Fruit fly (Drosophila melanogaster) whole organism, embryonic: ENCODE results near the gene Pop2.

Experiments
- Atf-2 ChIP-seq: fragments of 200-800 bp; sonication (Bioruptor generic); optimal IDR thresholded peaks from 2 replicates; lab custom pipeline; 2016; ENCODE audit warnings: missing biosample characterization, missing genetic modification characterization
- Atf3 ChIP-seq: fragments of 200-800 bp; sonication (Bioruptor generic); optimal IDR thresholded peaks from 3 replicates; lab custom pipeline; 2016; ENCODE audit warnings: missing biosample characterization, missing genetic modification characterization
- Atf6 ChIP-seq: fragments of 200-800 bp; sonication (Bioruptor generic); IDR thresholded peaks from 2 replicates; pipeline ENCODE4 v1.3.6; 2022; ENCODE audit warnings: missing biosample characterization, missing genetic modification characterization
- B-H1 ChIP-seq: fragments of 200-800 bp; sonication (Bioruptor generic); IDR thresholded peaks from 3 replicates; pipeline ENCODE4 v1.3.6; 2022; ENCODE audit warnings: missing biosample characterization, missing genetic modification characterization
- B-H2 ChIP-seq: fragments of 200-800 bp; sonication (Bioruptor generic); optimal IDR thresholded peaks from 2 replicates; lab custom pipeline; 2018; ENCODE audit warnings: missing biosample characterization, mild to moderate bottlenecking, missing genetic modification characterization
- CG10209 ChIP-seq: fragments of 200-800 bp; sonication (Bioruptor generic); optimal IDR thresholded peaks from 3 replicates; lab custom pipeline; 2017; ENCODE audit warnings: missing biosample characterization, mild to moderate bottlenecking, missing genetic modification characterization, missing genetic modification reagents
- CG10274 ChIP-seq: fragments of 200-800 bp; sonication (Bioruptor generic); optimal IDR thresholded peaks from 3 replicates; lab custom pipeline; 2017; ENCODE audit warnings: missing biosample characterization, mild to moderate bottlenecking, missing genetic modification characterization
- CG10654 ChIP-seq: fragments of 200-800 bp; sonication (Bioruptor generic); optimal IDR thresholded peaks from 2 replicates; lab custom pipeline; 2016; ENCODE audit warnings: missing biosample characterization, missing genetic modification characterization
- CG11247 ChIP-seq: fragments of 200-800 bp; sonication (Bioruptor generic); IDR thresholded peaks from 2 replicates; pipeline ENCODE4 v1.3.6; 2022; ENCODE audit warnings: missing biosample characterization, missing genetic modification characterization
- CG11398 ChIP-seq: fragments of 200-800 bp; sonication (Bioruptor generic); optimal IDR thresholded peaks from 2 replicates; lab custom pipeline; 2016; ENCODE audit warnings: missing biosample characterization, missing genetic modification characterization
- CG12299 ChIP-seq: fragments of 200-800 bp; sonication (Bioruptor generic); optimal IDR thresholded peaks from 2 replicates; lab custom pipeline; 2018; ENCODE audit warnings: missing biosample characterization, mild to moderate bottlenecking, missing genetic modification characterization
- CG12659 ChIP-seq: fragments of 200-800 bp; sonication (Bioruptor generic); optimal IDR thresholded peaks from 3 replicates; lab custom pipeline; 2017; ENCODE audit warnings: mild to moderate bottlenecking, missing biosample characterization, missing genetic modification reagents, missing genetic modification characterization
- CG13894 ChIP-seq: fragments of 200-800 bp; sonication (Bioruptor generic); optimal IDR thresholded peaks from 3 replicates; lab custom pipeline; 2018; ENCODE audit warnings: missing biosample characterization, mild to moderate bottlenecking, missing genetic modification characterization, moderate library complexity
- CG14014 ChIP-seq: fragments of 200-800 bp; sonication (Bioruptor generic); IDR thresholded peaks from 2 replicates; pipeline ENCODE4 v1.3.6; 2022; ENCODE audit warnings: missing biosample characterization, missing genetic modification characterization
- CG14860 ChIP-seq: fragments of 200-800 bp; sonication (Bioruptor generic); IDR thresholded peaks from 3 replicates; pipeline ENCODE4 v1.3.6; 2022; ENCODE audit warnings: missing biosample characterization, missing genetic modification characterization; ENCODE audit not compliant: partially characterized antibody
- CG30403 ChIP-seq: fragments of 200-800 bp; sonication (Bioruptor generic); optimal IDR thresholded peaks from 3 replicates; lab custom pipeline; 2016; ENCODE audit warnings: missing biosample characterization, missing genetic modification characterization
- CG3847 ChIP-seq: fragments of 200-800 bp; sonication (Bioruptor generic); IDR thresholded peaks from 2 replicates; pipeline ENCODE4 v1.3.6; 2022; ENCODE audit warnings: missing biosample characterization, missing genetic modification characterization
- CG4820 ChIP-seq: fragments of 200-800 bp; sonication (Bioruptor generic); optimal IDR thresholded peaks from 3 replicates; lab custom pipeline; 2016; ENCODE audit warnings: missing biosample characterization, missing genetic modification characterization
- CG6791 ChIP-seq: fragments of 200-800 bp; sonication (Bioruptor generic); IDR thresholded peaks from 3 replicates; pipeline ENCODE4 v1.3.6; 2022; ENCODE audit warnings: missing biosample characterization, missing genetic modification characterization; ENCODE audit not compliant: partially characterized antibody
- CG7745 ChIP-seq: fragments of 200-800 bp; sonication (Bioruptor generic); optimal IDR thresholded peaks from 2 replicates; lab custom pipeline; 2018; ENCODE audit warnings: missing biosample characterization, mild to moderate bottlenecking, missing genetic modification characterization, moderate library complexity
- CG8089 ChIP-seq: fragments of 200-800 bp; sonication (Bioruptor generic); optimal IDR thresholded peaks from 3 replicates; lab custom pipeline; 2016; ENCODE audit warnings: missing biosample characterization, missing genetic modification characterization
- CG8290 ChIP-seq, 3 experiments: fragments of 200-800 bp; sonication (Bioruptor generic); optimal IDR thresholded peaks; 2 replicates each; lab custom pipeline; 2016 to 2019; ENCODE audit warnings: missing biosample characterization in 3 of 3, missing genetic modification characterization in 3 of 3, mild to moderate bottlenecking in 2 of 3, moderate library complexity in 1 of 3
- CTCF ChIP-seq: fragments of 200-800 bp; sonication (Bioruptor generic); optimal IDR thresholded peaks from 2 replicates; lab custom pipeline; 2017; ENCODE audit warnings: missing biosample characterization, mild to moderate bottlenecking, missing genetic modification characterization, moderate library complexity
- Chrac-16 ChIP-seq: fragments of 200-800 bp; sonication (Bioruptor generic); optimal IDR thresholded peaks from 3 replicates; lab custom pipeline; 2016; ENCODE audit warnings: missing biosample characterization, missing genetic modification characterization
- CrebB ChIP-seq: fragments of 200-800 bp; sonication (Bioruptor generic); optimal IDR thresholded peaks from 3 replicates; lab custom pipeline; 2018; ENCODE audit warnings: missing biosample characterization, mild to moderate bottlenecking, missing genetic modification characterization
- Dip3 ChIP-seq: fragments of 200-800 bp; sonication (Bioruptor generic); optimal IDR thresholded peaks from 3 replicates; lab custom pipeline; 2016; ENCODE audit warnings: missing biosample characterization, missing genetic modification characterization
- Dll ChIP-seq: fragments of 200-800 bp; sonication (Bioruptor generic); IDR thresholded peaks from 4 replicates; pipeline ENCODE4 v1.3.6; 2022; ENCODE audit warnings: missing biosample characterization, missing genetic modification characterization; ENCODE audit not compliant: partially characterized antibody
- E2f1 ChIP-seq: fragments of 200-800 bp; sonication (Bioruptor generic); IDR thresholded peaks from 2 replicates; pipeline ENCODE4 v1.3.6; 2022; ENCODE audit warnings: missing biosample characterization, missing genetic modification characterization
- Eip74EF ChIP-seq, 2 experiments: fragments of 200-800 bp in 1 of 2; fragments of >200 bp in 1 of 2; sonication (Bioruptor generic) in 1 of 2; optimal IDR thresholded peaks; 2 replicates each; lab custom pipeline; 2017 to 2019; ENCODE audit warnings: missing biosample characterization in 2 of 2, missing genetic modification characterization in 2 of 2, mild to moderate bottlenecking in 1 of 2, moderate library complexity in 1 of 2
- GATAe ChIP-seq: fragments of 200-800 bp; sonication (Bioruptor generic); conservative IDR thresholded peaks from 2 replicates; pipeline ENCODE4 v1.3.6; 2022; ENCODE audit warnings: missing biosample characterization, missing genetic modification characterization
- H15 ChIP-seq: fragments of 200-800 bp; sonication (Bioruptor generic); IDR thresholded peaks from 3 replicates; pipeline ENCODE4 v1.3.6; 2022; ENCODE audit warnings: missing biosample characterization, missing genetic modification characterization
- MBD-R2 ChIP-seq: fragments of 200-800 bp; sonication (Bioruptor generic); IDR thresholded peaks from 2 replicates; pipeline ENCODE4 v1.3.6; 2022; ENCODE audit warnings: missing biosample characterization, missing genetic modification characterization
- Pdp1 ChIP-seq, 2 experiments: fragments of 200-800 bp; sonication (Bioruptor generic); optimal IDR thresholded peaks; 3 replicates each; lab custom pipeline; 2016; ENCODE audit warnings: missing biosample characterization in 2 of 2, missing genetic modification characterization in 2 of 2, mild to moderate bottlenecking in 1 of 2, moderate library complexity in 1 of 2
- Rfx ChIP-seq: fragments of 200-800 bp; sonication (Bioruptor generic); IDR thresholded peaks from 2 replicates; pipeline ENCODE4 v1.3.6; 2022; ENCODE audit warnings: missing biosample characterization, missing genetic modification characterization
- Sry-β ChIP-seq: fragments of 200-800 bp; sonication (Bioruptor generic); optimal IDR thresholded peaks from 2 replicates; lab custom pipeline; 2018; ENCODE audit warnings: missing biosample characterization, mild to moderate bottlenecking, missing genetic modification characterization, moderate library complexity
- ac ChIP-seq: fragments of 200-800 bp; sonication (Bioruptor generic); optimal IDR thresholded peaks from 3 replicates; lab custom pipeline; 2017; ENCODE audit warnings: missing biosample characterization, mild to moderate bottlenecking, missing genetic modification characterization
- ato ChIP-seq: fragments of 200-800 bp; sonication (Bioruptor generic); IDR thresholded peaks from 2 replicates; pipeline ENCODE4 v1.3.6; 2022; ENCODE audit warnings: missing biosample characterization, missing genetic modification characterization; ENCODE audit not compliant: partially characterized antibody
- ci ChIP-seq: fragments of 200-800 bp; sonication (Bioruptor generic); IDR thresholded peaks from 3 replicates; pipeline ENCODE4 v1.3.6; 2022; ENCODE audit warnings: missing biosample characterization, missing genetic modification characterization
- gsb-n ChIP-seq: fragments of 200-800 bp; sonication (Bioruptor generic); optimal IDR thresholded peaks from 3 replicates; lab custom pipeline; 2018; ENCODE audit warnings: missing biosample characterization, mild to moderate bottlenecking, missing genetic modification characterization
- insv ChIP-seq, 2 experiments: fragments of 200-800 bp; sonication (Bioruptor generic); optimal IDR thresholded peaks; 3 replicates each; lab custom pipeline; 2016 to 2018; ENCODE audit warnings: missing biosample characterization in 2 of 2, missing genetic modification characterization in 2 of 2
- inv ChIP-seq: fragments of 200-800 bp; sonication (Bioruptor generic); IDR thresholded peaks from 2 replicates; pipeline ENCODE4 v1.3.6; 2022; ENCODE audit warnings: missing biosample characterization, missing genetic modification characterization; ENCODE audit not compliant: partially characterized antibody
- kah ChIP-seq: fragments of 200-800 bp; sonication (Bioruptor generic); optimal IDR thresholded peaks from 2 replicates; lab custom pipeline; 2018; ENCODE audit warnings: missing biosample characterization, mild to moderate bottlenecking, missing genetic modification characterization
- nerfin-2 ChIP-seq: fragments of 200-800 bp; sonication (Bioruptor generic); IDR thresholded peaks from 2 replicates; pipeline ENCODE4 v1.3.6; 2022; ENCODE audit warnings: missing biosample characterization, missing genetic modification characterization; ENCODE audit not compliant: partially characterized antibody
- org-1 ChIP-seq: fragments of 200-800 bp; sonication (Bioruptor generic); optimal IDR thresholded peaks from 2 replicates; lab custom pipeline; 2017; ENCODE audit warnings: missing biosample characterization, missing genetic modification characterization
- pfk ChIP-seq: fragments of 200-800 bp; sonication (Bioruptor generic); optimal IDR thresholded peaks from 2 replicates; lab custom pipeline; 2018; ENCODE audit warnings: missing biosample characterization, mild to moderate bottlenecking, missing genetic modification characterization, moderate library complexity
- run ChIP-seq: fragments of 200-800 bp; sonication (Bioruptor generic); optimal IDR thresholded peaks from 3 replicates; lab custom pipeline; 2018; ENCODE audit warnings: missing biosample characterization, mild to moderate bottlenecking, missing genetic modification characterization
- tin ChIP-seq: fragments of 200-800 bp; sonication (Bioruptor generic); optimal IDR thresholded peaks from 3 replicates; lab custom pipeline; 2016; ENCODE audit warnings: missing biosample characterization, missing genetic modification characterization
- tna ChIP-seq: fragments of 200-800 bp; sonication (Bioruptor generic); IDR thresholded peaks from 2 replicates; pipeline ENCODE4 v1.3.6; 2022; ENCODE audit warnings: missing biosample characterization, missing genetic modification characterization; ENCODE audit not compliant: partially characterized antibody
- ttk ChIP-seq: fragments of 200-800 bp; sonication (Bioruptor generic); IDR thresholded peaks from 2 replicates; pipeline ENCODE4 v2.1.2; 2022; ENCODE audit warnings: missing biosample characterization, missing genetic modification characterization
- wek ChIP-seq: fragments of 200-800 bp; sonication (Bioruptor generic); optimal IDR thresholded peaks from 3 replicates; lab custom pipeline; 2018; ENCODE audit warnings: missing biosample characterization, mild to moderate bottlenecking, missing genetic modification characterization, moderate library complexity

The Pop2 gene

dm6 chr3L:11992960-11993359, 9.8 kb downstream of the Pop2 start, which contains the start of gene viaf (continued):
- TF ChIP-seq CG14014 (GFP tag; lab: Robert Waterston, UW) (peak; percentile 25; the same call in 1 of the 2 replicates), Eip74EF (GFP tag; optimal IDR thresholded peaks at IDR 0.05; lab: Kevin White, UChicago) (no peak), CG11247 (peak; percentile 25; the same call in 1 of the 2 replicates), CG12299 (tag; lab: Kevin White, UChicago) (peak; percentile 26), tin (GFP tag; lab: Kevin White, UChicago) (peak; percentile 56), Sry-β (no peak), CG10274 (GFP tag; lab: Kevin White, UChicago) (no peak), CG7745 (no peak), wek (GFP tag; lab: Kevin White, UChicago) (no peak), ato (GFP tag; lab: Robert Waterston, UW) (peak; percentile 86), CG13894 (tag; lab: Kevin White, UChicago) (no peak), Atf3 (no peak), Pdp1 (GFP tag; optimal IDR thresholded peaks at IDR 0.05; lab: Kevin White, UChicago) (no peak), CG3847 (0 out of 2 replicates have a peak, but pooled peaks have one; percentile 29), GATAe (no peak), CTCF (GFP tag; lab: Kevin White, UChicago) (peak; percentile 49), gsb-n (tag; lab: Kevin White, UChicago) (no peak), Atf-2 (GFP tag; lab: Kevin White, UChicago) (no peak), CG30403 (GFP tag; lab: Kevin White, UChicago) (peak; percentile 50), H15 (GFP tag; lab: Robert Waterston, UW) (peak; percentile 39; the same call in 1 of the 3 replicates), CG6791 (peak; percentile 95), CG8290 (GFP tag; optimal IDR thresholded peaks at IDR 0.05; lab: Kevin White, UChicago) (no peak), CG8290 (tag; optimal IDR thresholded peaks at IDR 0.05; lab: Kevin White, UChicago) (no peak), B-H2 (GFP tag; lab: Kevin White, UChicago) (no peak), run (no peak), Atf6 (no peak), CG10209 (GFP tag; lab: Kevin White, UChicago) (peak; percentile 35), nerfin-2 (peak; percentile 63), Rfx (GFP tag; lab: Robert Waterston, UW) (peak; percentile 77), tna (GFP tag; lab: Robert Waterston, UW) (peak; percentile 86), ci (GFP tag; lab: Robert Waterston, UW) (peak; percentile 76), CG12659 (peak; percentile 78), E2f1 (peak; percentile 59; the same call in 1 of the 2 replicates), pfk (GFP tag; lab: Kevin White, UChicago) (no peak), Dll (GFP tag; lab: Robert Waterston, UW) (peak; percentile 91), inv (GFP tag; lab: Robert Waterston, UW) (peak; percentile 90), CG4820 (GFP tag; lab: Kevin White, UChicago) (peak; percentile 4), CG11398 (GFP tag; lab: Kevin White, UChicago) (no peak), CG10654 (peak; percentile 49), Chrac-16 (peak; percentile 53), B-H1 (GFP tag; lab: Robert Waterston, UW) (peak; percentile 16; the same call in 1 of the 3 replicates), kah (GFP tag; lab: Kevin White, UChicago) (no peak), CG8089 (GFP tag; lab: Kevin White, UChicago) (no peak), insv (GFP tag; optimal IDR thresholded peaks at IDR 0.05; lab: Kevin White, UChicago) (no peak), Dip3 (GFP tag; lab: Kevin White, UChicago) (no peak), CrebB (tag; lab: Kevin White, UChicago) (no peak), ac (GFP tag; lab: Kevin White, UChicago) (no peak), ttk (GFP tag; lab: Robert Waterston, UW) (no peak), MBD-R2 (GFP tag; lab: Robert Waterston, UW) (peak; percentile 81), org-1 (GFP tag; lab: Kevin White, UChicago) (no peak), CG14860 (GFP tag; lab: Robert Waterston, UW) (peak; percentile 87)
